Fruit fly (Drosophila melanogaster) whole organism, wandering third instar larva: ENCODE results near the gene tai.

Source experiments
- Hnf4 ChIP-seq: fragments of 200-800 bp; sonication (Bioruptor generic); optimal IDR thresholded peaks from 2 replicates; lab custom pipeline; 2016; ENCODE audit warnings: missing biosample characterization, mild to moderate bottlenecking, missing genetic modification characterization
- Rel ChIP-seq, 2 experiments: fragments of 200-800 bp; sonication (Bioruptor generic) in 1 of 2; optimal IDR thresholded peaks; 2 replicates in 1 of 2; 3 replicates in 1 of 2; lab custom pipeline; 2016 to 2019; ENCODE audit warnings: mild to moderate bottlenecking in 2 of 2, missing biosample characterization in 2 of 2, missing genetic modification characterization in 2 of 2, moderate library complexity in 1 of 2
- dsf ChIP-seq: sonication (Bioruptor generic); optimal IDR thresholded peaks from 2 replicates; lab custom pipeline; 2016; ENCODE audit warnings: missing biosample characterization, missing genetic modification characterization, borderline replicate concordance
- h ChIP-seq: fragments of 200-800 bp; sonication (Bioruptor generic); optimal IDR thresholded peaks from 3 replicates; lab custom pipeline; 2016; ENCODE audit warnings: missing biosample characterization, mild to moderate bottlenecking, missing genetic modification characterization
- jim ChIP-seq: fragments of 175-275, 200-325 bp; sonication (Bioruptor generic); optimal IDR thresholded peaks from 2 replicates; lab custom pipeline; 2016; ENCODE audit warnings: missing biosample characterization, mild to moderate bottlenecking, missing genetic modification characterization
- psq ChIP-seq: fragments of 200-800 bp; sonication (Bioruptor generic); optimal IDR thresholded peaks from 3 replicates; lab custom pipeline; 2017; ENCODE audit warnings: missing biosample characterization, mild to moderate bottlenecking, missing genetic modification characterization, moderate library complexity

DNA sequence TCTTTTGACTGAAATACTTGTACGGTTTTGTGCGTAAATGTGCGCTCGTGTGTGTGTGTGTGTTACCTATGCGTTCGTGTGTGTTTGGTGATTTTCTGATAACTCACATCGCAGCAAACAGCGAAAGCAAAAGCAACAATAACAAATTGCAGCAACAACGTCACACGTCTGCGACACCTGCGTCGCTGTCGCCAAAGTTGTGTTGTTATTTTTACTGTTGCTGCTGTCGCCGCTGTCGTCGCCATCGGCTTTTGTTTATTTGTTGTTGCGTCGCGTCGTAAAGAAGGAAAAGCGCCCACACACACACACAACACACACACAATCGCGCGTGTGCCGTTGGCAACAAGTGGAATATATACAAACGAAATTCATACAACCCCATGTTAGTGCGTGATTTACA lies 423 bp downstream of the tai start:
- TF ChIP-seq dsf (GFP tag; lab: Kevin White, UChicago): no peak
- no peak for TF ChIP-seq Rel (GFP tag; optimal IDR thresholded peaks at IDR 0.05; lab: Kevin White, UChicago)
- TF ChIP-seq Rel (tag; optimal IDR thresholded peaks at IDR 0.05; lab: Kevin White, UChicago): no peak
- no peak for TF ChIP-seq Hnf4
- no peak for TF ChIP-seq psq (GFP tag; lab: Kevin White, UChicago)
- no peak for TF ChIP-seq jim (GFP tag; lab: Kevin White, UChicago)
- no peak for TF ChIP-seq h (GFP tag; lab: Kevin White, UChicago)
